Fruit fly (Drosophila melanogaster) whole organism, prepupa: ENCODE data around the gene CG33791.

Source experiments
- Blimp-1 ChIP-seq: fragments of 200-800 bp; sonication (Bioruptor generic); optimal IDR thresholded peaks from 3 replicates; lab custom pipeline; 2017; ENCODE audit warnings: missing biosample characterization, missing genetic modification characterization, mild to moderate bottlenecking, moderate library complexity, missing genetic modification reagents
- CG10631 ChIP-seq: fragments of 200-800 bp; sonication (Bioruptor generic); optimal IDR thresholded peaks from 2 replicates; lab custom pipeline; 2016; ENCODE audit warnings: missing biosample characterization, missing genetic modification characterization
- CG11294 ChIP-seq: fragments of 200-800 bp; sonication (Bioruptor generic); IDR thresholded peaks from 2 replicates; pipeline ENCODE4 v1.3.6; 2022; ENCODE audit warnings: missing biosample characterization, missing genetic modification characterization
- CG11902 ChIP-seq: fragments of 200-800 bp; sonication (Bioruptor generic); optimal IDR thresholded peaks from 3 replicates; lab custom pipeline; 2016; ENCODE audit warnings: missing biosample characterization, missing genetic modification characterization
- CG15336 ChIP-seq: fragments of 200-800 bp; sonication (Bioruptor generic); IDR thresholded peaks from 2 replicates; pipeline ENCODE4 v1.3.6; 2022; ENCODE audit warnings: missing biosample characterization, missing genetic modification characterization
- CG1621 ChIP-seq: fragments of 200-800 bp; sonication (Bioruptor generic); optimal IDR thresholded peaks from 3 replicates; lab custom pipeline; 2018; ENCODE audit warnings: missing biosample characterization, mild to moderate bottlenecking, missing genetic modification characterization
- CG3032 ChIP-seq: fragments of 200-800 bp; optimal IDR thresholded peaks from 2 replicates; lab custom pipeline; 2019; ENCODE audit warnings: missing biosample characterization, mild to moderate bottlenecking, missing genetic modification characterization, moderate library complexity
- CG31627 ChIP-seq: fragments of 200-800 bp; sonication (Bioruptor generic); optimal IDR thresholded peaks from 3 replicates; lab custom pipeline; 2016; ENCODE audit warnings: missing biosample characterization, missing genetic modification characterization
- CG32006 ChIP-seq: fragments of 200-800 bp; sonication (Bioruptor generic); optimal IDR thresholded peaks from 3 replicates; lab custom pipeline; 2017; ENCODE audit warnings: missing biosample characterization, mild to moderate bottlenecking, missing genetic modification characterization
- CG34406 ChIP-seq: fragments of 200-800 bp; sonication (Bioruptor generic); optimal IDR thresholded peaks from 3 replicates; lab custom pipeline; 2016; ENCODE audit warnings: missing biosample characterization, missing genetic modification characterization
- CG4318 ChIP-seq: fragments of 200-800 bp; sonication (Bioruptor generic); optimal IDR thresholded peaks from 3 replicates; lab custom pipeline; 2017; ENCODE audit warnings: missing biosample characterization, mild to moderate bottlenecking, missing genetic modification characterization
- CG6163 ChIP-seq: fragments of 200-800 bp; sonication (Bioruptor generic); IDR thresholded peaks from 3 replicates; pipeline ENCODE4 v1.3.6; 2022; ENCODE audit warnings: missing biosample characterization, missing genetic modification characterization
- CG6276 ChIP-seq: fragments of 200-800 bp; sonication (Bioruptor generic); optimal IDR thresholded peaks from 2 replicates; lab custom pipeline; 2017; ENCODE audit warnings: missing biosample characterization, mild to moderate bottlenecking, missing genetic modification characterization
- CG7368 ChIP-seq: fragments of 200-800 bp; sonication (Bioruptor generic); optimal IDR thresholded peaks from 3 replicates; lab custom pipeline; 2016; ENCODE audit warnings: missing biosample characterization, missing genetic modification characterization
- CG8119 ChIP-seq: fragments of 200-800 bp; sonication (Bioruptor generic); IDR thresholded peaks from 3 replicates; pipeline ENCODE4 v1.3.6; 2022; ENCODE audit warnings: missing biosample characterization, missing genetic modification characterization
- CG8319 ChIP-seq: fragments of 200-800 bp; sonication (Bioruptor generic); optimal IDR thresholded peaks from 3 replicates; lab custom pipeline; 2016; ENCODE audit warnings: missing biosample characterization, missing genetic modification characterization
- CG8632 ChIP-seq: fragments of 200-800 bp; sonication (Bioruptor generic); optimal IDR thresholded peaks from 3 replicates; lab custom pipeline; 2016; ENCODE audit warnings: missing biosample characterization, missing genetic modification characterization
- CG9139 ChIP-seq: fragments of 200-800 bp; sonication (Bioruptor generic); optimal IDR thresholded peaks from 3 replicates; lab custom pipeline; 2017; ENCODE audit warnings: missing biosample characterization, mild to moderate bottlenecking, missing genetic modification characterization
- Eip78C ChIP-seq: fragments of 200-800 bp; sonication (Bioruptor generic); peaks from one replicate; lab custom pipeline; 2016; ENCODE audit warnings: missing biosample characterization, missing genetic modification characterization
- Ets21C ChIP-seq: fragments of 200-800 bp; sonication (Bioruptor generic); optimal IDR thresholded peaks from 3 replicates; lab custom pipeline; 2016; ENCODE audit warnings: missing biosample characterization, missing genetic modification characterization
- Hr39 ChIP-seq: fragments of 200-800 bp; sonication (Bioruptor generic); optimal IDR thresholded peaks from 2 replicates; lab custom pipeline; 2016; ENCODE audit warnings: missing biosample characterization, missing genetic modification characterization
- Hr4 ChIP-seq: fragments of 200-800 bp; sonication (Bioruptor generic); optimal IDR thresholded peaks from 3 replicates; lab custom pipeline; 2016; ENCODE audit warnings: missing biosample characterization, missing genetic modification characterization
- Lpt ChIP-seq: fragments of 200-800 bp; sonication (Bioruptor generic); optimal IDR thresholded peaks from 3 replicates; lab custom pipeline; 2016; ENCODE audit warnings: missing biosample characterization, missing genetic modification characterization
- OdsH ChIP-seq: fragments of 200-800 bp; sonication (Bioruptor generic); optimal IDR thresholded peaks from 3 replicates; lab custom pipeline; 2016; ENCODE audit warnings: missing biosample characterization, missing genetic modification characterization
- Sox14 ChIP-seq: fragments of 200-800 bp; sonication (Bioruptor generic); optimal IDR thresholded peaks from 3 replicates; lab custom pipeline; 2016; ENCODE audit warnings: missing biosample characterization, missing genetic modification characterization
- achi ChIP-seq: fragments of 200-800 bp; sonication (Bioruptor generic); optimal IDR thresholded peaks from 3 replicates; lab custom pipeline; 2016; ENCODE audit warnings: missing biosample characterization, missing genetic modification characterization
- dac ChIP-seq: fragments of 200-800 bp; sonication (Bioruptor generic); optimal IDR thresholded peaks from 2 replicates; lab custom pipeline; 2017; ENCODE audit warnings: missing biosample characterization, mild to moderate bottlenecking, missing genetic modification characterization
- dsx ChIP-seq: fragments of 200-800 bp; optimal IDR thresholded peaks from 3 replicates; lab custom pipeline; 2019; ENCODE audit warnings: missing biosample characterization, mild to moderate bottlenecking, missing genetic modification characterization, moderate library complexity; ENCODE audit not compliant: poor library complexity, severe bottlenecking
- eg ChIP-seq: fragments of 200-800 bp; sonication (Bioruptor generic); IDR thresholded peaks from 3 replicates; pipeline ENCODE4 v1.3.6; 2022; ENCODE audit warnings: missing biosample characterization, missing genetic modification characterization
- esn ChIP-seq: fragments of 200-800 bp; sonication (Bioruptor generic); optimal IDR thresholded peaks from 2 replicates; lab custom pipeline; 2016; ENCODE audit warnings: missing biosample characterization, mild to moderate bottlenecking, missing genetic modification characterization, moderate library complexity
- fd59A ChIP-seq: fragments of 200-800 bp; sonication (Bioruptor generic); optimal IDR thresholded peaks from 2 replicates; lab custom pipeline; 2017; ENCODE audit warnings: missing biosample characterization, mild to moderate bottlenecking, missing genetic modification characterization, missing genetic modification reagents
- fd85E ChIP-seq: fragments of 200-800 bp; sonication (Bioruptor generic); optimal IDR thresholded peaks from 3 replicates; lab custom pipeline; 2016; ENCODE audit warnings: missing biosample characterization, missing genetic modification characterization
- lz ChIP-seq: fragments of 200-800 bp; sonication (Bioruptor generic); optimal IDR thresholded peaks from 3 replicates; lab custom pipeline; 2016; ENCODE audit warnings: missing biosample characterization, missing genetic modification characterization
- net ChIP-seq: fragments of 200-800 bp; sonication (Bioruptor generic); optimal IDR thresholded peaks from 3 replicates; lab custom pipeline; 2016; ENCODE audit warnings: missing biosample characterization, missing genetic modification characterization
- pdm3 ChIP-seq: fragments of 200-800 bp; sonication (Bioruptor generic); optimal IDR thresholded peaks from 3 replicates; lab custom pipeline; 2016; ENCODE audit warnings: missing biosample characterization, missing genetic modification characterization
- salr ChIP-seq, 2 experiments: fragments of 200-800 bp; sonication (Bioruptor generic); optimal IDR thresholded peaks; 3 replicates each; lab custom pipeline; 2016 to 2018; ENCODE audit warnings: missing biosample characterization in 2 of 2, missing genetic modification characterization in 2 of 2, mild to moderate bottlenecking in 1 of 2
- spab ChIP-seq: fragments of 200-800 bp; sonication (Bioruptor generic); optimal IDR thresholded peaks from 2 replicates; lab custom pipeline; 2017; ENCODE audit warnings: missing biosample characterization, mild to moderate bottlenecking, missing genetic modification characterization, missing genetic modification reagents
- vri ChIP-seq: fragments of 200-800 bp; sonication (Bioruptor generic); optimal IDR thresholded peaks from 3 replicates; lab custom pipeline; 2016; ENCODE audit warnings: missing biosample characterization, mild to moderate bottlenecking, missing genetic modification characterization

CG33791 gene

dm6 chr3L:1652700-1653200 lies 50.0 kb downstream of the CG33791 start, which contains the start of the genes CG7970 and Vta1 (continued):
- TF ChIP-seq eg (peak; percentile 80), Ets21C (GFP tag; lab: Kevin White, UChicago) (no peak), CG8319 (GFP tag; lab: Kevin White, UChicago) (no peak), CG31627 (no peak), CG3032 (tag; lab: Kevin White, UChicago) (no peak), Sox14 (no peak), salr (GFP tag; optimal IDR thresholded peaks at IDR 0.05; lab: Kevin White, UChicago) (peak in 1 of 2 experiments; percentile 45), net (GFP tag; lab: Kevin White, UChicago) (peak; percentile 79)

- no peak for TF ChIP-seq Hr4 (GFP tag; lab: Kevin White, UChicago)
- TF ChIP-seq Hr39 (GFP tag; lab: Kevin White, UChicago), result no peak
Observed at dm6 chr3L:1653752-1654151, 51.0 kb downstream of the CG33791 start.

DNA sequence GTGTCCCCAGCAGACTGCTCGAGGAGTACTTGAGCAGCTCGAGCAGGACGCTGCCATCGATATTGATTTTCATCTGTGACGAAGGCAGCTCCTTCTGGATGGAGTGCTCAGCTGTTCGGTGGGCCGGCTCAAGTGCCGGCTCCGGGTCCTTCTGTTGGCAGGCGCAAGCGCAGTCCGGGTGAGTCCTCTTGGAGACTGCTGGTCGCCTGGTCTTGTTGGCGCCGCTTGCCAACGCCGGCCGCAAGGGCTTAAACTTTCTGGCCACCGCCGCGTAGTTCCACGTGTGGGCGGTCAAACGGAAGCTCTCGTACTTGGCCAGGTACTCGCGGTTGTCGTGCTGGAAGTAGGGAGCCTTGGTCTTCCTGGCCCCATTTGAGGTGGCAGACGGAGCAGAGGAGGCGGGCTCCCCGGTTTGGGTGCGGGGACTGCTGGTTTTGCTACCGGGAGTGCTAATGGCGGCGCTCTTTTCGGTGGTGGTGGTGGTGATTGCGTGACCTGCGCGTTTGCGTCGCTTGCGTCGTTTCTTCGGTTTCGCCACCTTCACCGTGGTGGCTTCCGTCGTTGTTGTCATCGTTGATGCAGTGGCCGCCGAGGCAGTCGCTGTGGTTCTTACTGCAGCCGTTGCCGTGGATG lies 59.1 kb downstream of the CG33791 start:
- TF ChIP-seq CG7368 (GFP tag; lab: Kevin White, UChicago) (peak; percentile 25), dac (no peak), pdm3 (GFP tag; lab: Kevin White, UChicago) (no peak), Hr39 (GFP tag; lab: Kevin White, UChicago) (no peak), CG11294 (GFP tag; lab: Robert Waterston, UW) (no peak)

DNA sequence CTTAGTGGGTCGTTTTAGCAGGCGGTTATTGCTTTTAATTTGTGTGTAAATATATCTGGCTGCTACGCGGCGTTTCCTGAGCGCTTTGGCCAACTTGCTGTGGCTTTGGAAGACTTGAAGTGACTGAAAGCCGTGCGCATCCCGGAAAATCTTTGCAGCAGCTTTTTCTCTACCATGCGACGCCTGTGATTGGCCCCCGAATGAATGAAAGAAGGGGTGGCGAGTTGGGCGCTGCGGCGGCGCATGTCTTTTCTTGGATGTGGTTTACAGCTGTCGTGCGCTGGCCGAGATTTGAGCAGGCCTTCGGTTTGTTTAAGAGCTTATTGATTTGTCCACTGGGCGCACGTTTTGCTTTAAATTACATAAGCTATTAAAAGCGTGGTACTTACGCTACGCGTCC lies 60.8 kb downstream of the CG33791 start:
- TF ChIP-seq CG6163 (GFP tag; lab: Robert Waterston, UW) (no peak), lz (GFP tag; lab: Kevin White, UChicago) (no peak), Hr39 (GFP tag; lab: Kevin White, UChicago) (no peak)

- TF ChIP-seq dsx (GFP tag; lab: Kevin White, UChicago) (no peak), Lpt (GFP tag; lab: Kevin White, UChicago) (no peak), spab (GFP tag; lab: Kevin White, UChicago) (no peak), pdm3 (GFP tag; lab: Kevin White, UChicago) (no peak), CG10631 (GFP tag; lab: Kevin White, UChicago) (no peak), CG6276 (GFP tag; lab: Kevin White, UChicago) (no peak), CG3032 (tag; lab: Kevin White, UChicago) (no peak), CG32006 (GFP tag; lab: Kevin White, UChicago) (no peak), Sox14 (no peak), CG34406 (GFP tag; lab: Kevin White, UChicago) (no peak), salr (GFP tag; optimal IDR thresholded peaks at IDR 0.05; lab: Kevin White, UChicago) (no peak), Blimp-1 (no peak), OdsH (GFP tag; lab: Kevin White, UChicago) (no peak), CG8119 (GFP tag; lab: Robert Waterston, UW) (no peak)
- TF ChIP-seq, all 60 proteins: peak for 0
Observed at dm6 chr3L:1664205-1664604, 61.5 kb downstream of the CG33791 start.

dm6 chr3L:1664876-1665275 lies 62.1 kb downstream of the CG33791 start, which contains the start of the genes Srrm234 and CG7974:
TSS of gene Srrm234 (minus strand) at chr3L:1665064.
TSS of gene CG7974 (plus strand) at chr3L:1665138.
- TF ChIP-seq CG6163 (GFP tag; lab: Robert Waterston, UW) (no peak), achi (GFP tag; lab: Kevin White, UChicago) (peak; percentile 93)

- TF ChIP-seq CG11902 (no peak), CG4318 (GFP tag; lab: Kevin White, UChicago) (no peak), CG34406 (GFP tag; lab: Kevin White, UChicago) (no peak), Sox14 (no peak), Eip78C (no peak), esn (GFP tag; lab: Kevin White, UChicago) (no peak), Ets21C (GFP tag; lab: Kevin White, UChicago) (no peak), fd85E (GFP tag; lab: Kevin White, UChicago) (no peak), CG31627 (no peak), CG1621 (no peak), lz (GFP tag; lab: Kevin White, UChicago) (no peak), CG8632 (no peak), fd59A (GFP tag; lab: Kevin White, UChicago) (no peak), CG15336 (GFP tag; lab: Robert Waterston, UW) (no peak), CG9139 (no peak), vri (GFP tag; lab: Kevin White, UChicago) (no peak)
Observed at dm6 chr3L:1665544-1665943, 62.8 kb downstream of the CG33791 start.
